Worm (Caenorhabditis elegans): Measurements from ENCODE around the gene H18N23.2.

- TF ChIP-seq ztf-23 (GFP tag; IDR thresholded peaks at IDR 0.05) (no peak), tab-1 (GFP tag; IDR thresholded peaks at IDR 0.05) (no peak)
Observed at ce11 chrX:17675727-17676126, 35.1 kb upstream of the H18N23.2 start.
